Fruit fly (Drosophila melanogaster): ENCODE data around the gene Tsp86D.

The Tsp86D gene

dm6 chr3R:10893327-10893726 lies 24.8 kb downstream of the Tsp86D start, which contains the start of gene CG6621 (continued):
- TF ChIP-seq disco-r (GFP tag; optimal IDR thresholded peaks at IDR 0.05) = no peak
- no peak for TF ChIP-seq CG6689 (GFP tag; IDR thresholded peaks at IDR 0.05)
- TF ChIP-seq CG6654 (GFP tag; optimal IDR thresholded peaks at IDR 0.05) = no peak
- TF ChIP-seq CG13123 (GFP tag; optimal IDR thresholded peaks at IDR 0.05) = no peak
- TF ChIP-seq CG10147 (GFP tag; optimal IDR thresholded peaks at IDR 0.05) = peak; percentile 13
- peak; percentile 9 for TF ChIP-seq Fer1 (GFP tag; optimal IDR thresholded peaks at IDR 0.05)
- no peak for TF ChIP-seq CG7372 (GFP tag; IDR thresholded peaks at IDR 0.05)
- no peak for TF ChIP-seq D (optimal IDR thresholded peaks at IDR 0.05)
- TF ChIP-seq D (GFP tag; optimal IDR thresholded peaks at IDR 0.05) = no peak
- TF ChIP-seq gro (GFP tag; optimal IDR thresholded peaks at IDR 0.05) = peak; percentile 44
- no peak for TF ChIP-seq Drgx (GFP tag; IDR thresholded peaks at IDR 0.05)
- no peak for TF ChIP-seq da (GFP tag; optimal IDR thresholded peaks at IDR 0.05)
- no peak for TF ChIP-seq klu (GFP tag; IDR thresholded peaks at IDR 0.05)
- TF ChIP-seq pnt (GFP tag; optimal IDR thresholded peaks at IDR 0.05) = no peak
- TF ChIP-seq en (GFP tag; optimal IDR thresholded peaks at IDR 0.05) = no peak
- no peak for TF ChIP-seq CG14667 (GFP tag; IDR thresholded peaks at IDR 0.05)
- TF ChIP-seq Neu2 (GFP tag; optimal IDR thresholded peaks at IDR 0.05; ENCODE audit: borderline replicate concordance) = no peak
- TF ChIP-seq CG33557 (GFP tag; optimal IDR thresholded peaks at IDR 0.05) = no peak
- 0 out of 2 replicates have a peak, but pooled peaks have one; percentile 33 for TF ChIP-seq hbn (GFP tag; IDR thresholded peaks at IDR 0.05; ENCODE audit: partially characterized antibody)
- TF ChIP-seq bab2 (GFP tag; optimal IDR thresholded peaks at IDR 0.05) = no peak
- TF ChIP-seq Dad (GFP tag; optimal IDR thresholded peaks at IDR 0.05) = no peak
- no peak for TF ChIP-seq Lim3 (GFP tag; IDR thresholded peaks at IDR 0.05)
- TF ChIP-seq CG4282 (GFP tag; optimal IDR thresholded peaks at IDR 0.05) = no peak
- TF ChIP-seq chm (GFP tag; IDR thresholded peaks at IDR 0.05) = no peak
- no peak for TF ChIP-seq CG30403 (GFP tag; optimal IDR thresholded peaks at IDR 0.05)
- no peak for TF ChIP-seq CG18619 (GFP tag; optimal IDR thresholded peaks at IDR 0.05)
- TF ChIP-seq CG2120 (GFP tag; optimal IDR thresholded peaks at IDR 0.05) = peak; percentile 61
- peak; percentile 5; the same call in 1 of the 2 replicates for TF ChIP-seq NFAT (GFP tag; IDR thresholded peaks at IDR 0.05)
- no peak for TF ChIP-seq dati (GFP tag; IDR thresholded peaks at IDR 0.05)
- no peak for TF ChIP-seq CG6683 (GFP tag; optimal IDR thresholded peaks at IDR 0.05)
- TF ChIP-seq CG17385 (GFP tag; optimal IDR thresholded peaks at IDR 0.05) = no peak
- peak; percentile 69 for TF ChIP-seq knrl (GFP tag; IDR thresholded peaks at IDR 0.05; ENCODE audit: partially characterized antibody)
- peak; percentile 52 for TF ChIP-seq CG2116 (GFP tag; optimal IDR thresholded peaks at IDR 0.05)
- TF ChIP-seq CG12942 (GFP tag; optimal IDR thresholded peaks at IDR 0.05) = no peak
- peak; percentile 45 for TF ChIP-seq Dref (GFP tag; IDR thresholded peaks at IDR 0.05)
- no peak for TF ChIP-seq ewg (GFP tag; optimal IDR thresholded peaks at IDR 0.05)
- no peak for TF ChIP-seq Eip74EF (GFP tag; optimal IDR thresholded peaks at IDR 0.05)
- peak; percentile 56 for TF ChIP-seq CG9609 (GFP tag; optimal IDR thresholded peaks at IDR 0.05)
- peak; percentile 89 for TF ChIP-seq trem (tag; optimal IDR thresholded peaks at IDR 0.05)
- no peak for TF ChIP-seq CG30020 (tag; optimal IDR thresholded peaks at IDR 0.05)
- no peak for TF ChIP-seq H15 (GFP tag; IDR thresholded peaks at IDR 0.05)
- no peak for TF ChIP-seq cato (GFP tag; optimal IDR thresholded peaks at IDR 0.05; ENCODE audit: borderline replicate concordance)
- no peak for TF ChIP-seq CG10321 (GFP tag; IDR thresholded peaks at IDR 0.05)
- TF ChIP-seq nmo (GFP tag; optimal IDR thresholded peaks at IDR 0.05) = peak; percentile 75
- TF ChIP-seq CG4404 (GFP tag; IDR thresholded peaks at IDR 0.05) = no peak
- TF ChIP-seq Fer2 (tag; optimal IDR thresholded peaks at IDR 0.05) = no peak
- TF ChIP-seq CG7839 (tag; optimal IDR thresholded peaks at IDR 0.05) = no peak
- no peak for TF ChIP-seq h (optimal IDR thresholded peaks at IDR 0.05)
- peak; percentile 52 for TF ChIP-seq zen (tag; optimal IDR thresholded peaks at IDR 0.05)
- TF ChIP-seq danr (GFP tag; IDR thresholded peaks at IDR 0.05) = no peak
- no peak for TF ChIP-seq gem (tag; optimal IDR thresholded peaks at IDR 0.05)
- no peak for TF ChIP-seq CG10959 (GFP tag; IDR thresholded peaks at IDR 0.05)
- no peak for TF ChIP-seq sqz (GFP tag; optimal IDR thresholded peaks at IDR 0.05)

Measured in whole organism, embryonic.